Worm (Caenorhabditis elegans) whole organism, L4 larva: Measurements from ENCODE around the gene him-4.

Source experiments
- ZK337.2 ChIP-seq: fragments of 200-800 bp; sonication (Bioruptor generic); IDR thresholded peaks from 2 replicates; pipeline ENCODE4 v1.3.6; 2022; ENCODE audit warnings: missing genetic modification reagents, missing genetic modification characterization, missing compliant biosample characterization
- ama-1 ChIP-seq: fragments of 150-350 bp; optimal IDR thresholded peaks from 2 replicates; lab custom pipeline; 2014; ENCODE audit warnings: inconsistent platforms, mixed read lengths
- cey-2 ChIP-seq: sonication (generic microtip); optimal IDR thresholded peaks from 3 replicates; lab custom pipeline; 2017; ENCODE audit warnings: missing genetic modification characterization, mild to moderate bottlenecking, missing compliant biosample characterization, antibody characterized with exemption, borderline replicate concordance; ENCODE audit not compliant: insufficient read depth
- dve-1 ChIP-seq: sonication (generic microtip); optimal IDR thresholded peaks from 2 replicates; lab custom pipeline; 2017; ENCODE audit warnings: antibody characterized with exemption, mild to moderate bottlenecking, missing genetic modification characterization, missing compliant biosample characterization; ENCODE audit not compliant: insufficient read depth
- fos-1 ChIP-seq: fragments of 150-350 bp; optimal IDR thresholded peaks from 2 replicates; lab custom pipeline; 2014; ENCODE audit warnings: missing biosample characterization, missing genetic modification characterization
- lsy-2 ChIP-seq, 2 experiments: fragments of 150-350 bp in 1 of 2; sonication (generic microtip) in 1 of 2; optimal IDR thresholded peaks; 2 replicates each; lab custom pipeline; 2014 to 2017; ENCODE audit warnings: missing biosample characterization in 2 of 2, missing genetic modification characterization in 2 of 2
- nhr-10 ChIP-seq: fragments of 150-350 bp; optimal IDR thresholded peaks from 2 replicates; lab custom pipeline; 2014; ENCODE audit warnings: missing biosample characterization, missing genetic modification characterization
- nhr-11 ChIP-seq: fragments of 150-350 bp; optimal IDR thresholded peaks from 2 replicates; lab custom pipeline; 2014; ENCODE audit warnings: missing biosample characterization, missing genetic modification characterization
- nhr-28 ChIP-seq: fragments of 150-350 bp; optimal IDR thresholded peaks from 2 replicates; lab custom pipeline; 2014; ENCODE audit warnings: missing biosample characterization, missing genetic modification characterization
- pqm-1 ChIP-seq: sonication (generic microtip); optimal IDR thresholded peaks from 2 replicates; lab custom pipeline; 2017; ENCODE audit warnings: missing biosample characterization, missing genetic modification characterization
- saeg-2 ChIP-seq: fragments of 200-800 bp; sonication (Bioruptor generic); IDR thresholded peaks from 2 replicates; pipeline ENCODE4 v1.3.6; 2022; ENCODE audit warnings: missing genetic modification reagents, missing genetic modification characterization, missing compliant biosample characterization
- spr-3 ChIP-seq: fragments of 200-800 bp; sonication (Bioruptor generic); optimal IDR thresholded peaks from 2 replicates; lab custom pipeline; 2018; ENCODE audit warnings: mild to moderate bottlenecking, missing genetic modification characterization, missing compliant biosample characterization
- unc-62 ChIP-seq, 3 experiments: fragments of 150-350 bp in 1 of 3; sonication (generic microtip); optimal IDR thresholded peaks in 2 of 3; peaks in 1 of 3; 1 replicate in 1 of 3; 2 replicates in 2 of 3; lab custom pipeline; 2014 to 2017; ENCODE audit warnings: missing biosample characterization in 3 of 3, missing genetic modification characterization in 3 of 3, missing genetic modification reagents in 3 of 3, missing genotype in 1 of 3

DNA sequence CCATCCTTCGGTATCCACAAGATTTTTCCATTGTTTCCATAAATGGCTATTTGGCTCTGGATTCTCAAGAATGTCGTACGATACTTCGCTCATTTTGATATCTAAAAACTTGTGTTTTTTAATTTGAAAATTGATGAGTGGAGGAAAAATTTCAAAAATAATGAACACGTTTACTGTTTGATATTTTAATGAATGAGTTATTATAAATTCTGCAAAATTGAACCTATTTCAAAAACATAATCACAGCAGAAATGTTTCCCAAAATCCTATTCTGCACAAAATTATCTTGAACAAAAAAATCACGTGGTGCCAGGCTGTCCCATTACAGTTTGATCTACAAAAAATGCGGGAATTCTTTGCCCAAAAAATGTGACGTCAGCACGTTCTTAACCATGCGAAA, 76.8 kb downstream of the him-4 start, which contains the start of gene F36G3.2:
- TF ChIP-seq nhr-10 (tag; lab: Kevin White, UChicago), result no peak
- no peak for TF ChIP-seq cey-2
- no peak for TF ChIP-seq ama-1 (lab: Kevin White, UChicago)
- TF ChIP-seq pqm-1 (tag; lab: Kevin White, UChicago), result no peak
- no peak for TF ChIP-seq fos-1 (tag; lab: Kevin White, UChicago)
- no peak for TF ChIP-seq unc-62 (GFP tag; optimal IDR thresholded peaks at IDR 0.05 in 1 of 2; lab: Kevin White, UChicago)
- TF ChIP-seq unc-62 (tag; optimal IDR thresholded peaks at IDR 0.05; lab: Kevin White, UChicago), result no peak
- no peak for TF ChIP-seq nhr-28
- no peak for TF ChIP-seq nhr-11
- TF ChIP-seq dve-1 (tag; lab: Kevin White, UChicago), result no peak
- TF ChIP-seq lsy-2 (tag; optimal IDR thresholded peaks at IDR 0.05; lab: Kevin White, UChicago), result no peak
- no peak for TF ChIP-seq saeg-2
- no peak for TF ChIP-seq spr-3 (GFP tag; lab: Kevin White, UChicago)
- TF ChIP-seq ZK337.2 (GFP tag; lab: Robert Waterston, UW), result no peak
